Fruit fly (Drosophila melanogaster): ENCODE results near the gene CG1239.

CG1239 gene

DNA sequence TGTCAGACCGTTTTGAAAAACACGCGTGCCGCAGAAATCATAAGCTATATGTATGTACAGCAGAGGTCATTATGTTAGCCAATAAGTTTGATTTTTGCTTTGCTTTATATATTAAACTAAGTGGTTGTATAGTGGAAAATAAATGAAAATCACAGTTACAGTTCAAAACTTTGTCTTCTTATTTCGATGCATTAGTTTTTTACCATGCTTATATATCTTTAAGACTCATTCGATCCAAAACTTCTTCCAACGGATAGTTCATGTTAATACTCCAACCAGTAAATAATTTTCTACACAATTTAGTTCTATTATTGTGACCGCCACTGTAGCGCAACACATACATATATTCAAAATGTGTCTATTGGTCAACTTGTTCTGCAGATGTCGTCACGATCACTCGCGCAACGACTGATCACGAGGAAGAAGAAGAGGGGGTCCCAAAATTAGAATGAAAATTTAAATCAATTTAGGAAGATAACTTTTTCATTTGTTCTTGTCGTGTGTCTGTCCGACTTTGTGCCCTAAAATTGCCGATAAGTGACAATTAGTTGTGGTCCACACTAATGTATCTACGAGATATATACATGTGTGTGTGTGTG lies 27.7 kb upstream of the CG1239 start (continued):
- TF ChIP-seq CG12769 (tag; optimal IDR thresholded peaks at IDR 0.05) (no peak), ERR (GFP tag; optimal IDR thresholded peaks at IDR 0.05) (no peak), CG1529 (GFP tag; optimal IDR thresholded peaks at IDR 0.05) (peak; percentile 58), CG11247 (GFP tag; IDR thresholded peaks at IDR 0.05) (no peak; the same call in 1 of the 2 replicates), H15 (GFP tag; IDR thresholded peaks at IDR 0.05) (0 out of 3 replicates have a peak, but pooled peaks have one; percentile 25), tgo (GFP tag; IDR thresholded peaks at IDR 0.05) (peak; percentile 39; the same call in 2 of the 3 replicates), CG3995 (GFP tag; optimal IDR thresholded peaks at IDR 0.05) (no peak), CG8290 (GFP tag; optimal IDR thresholded peaks at IDR 0.05) (no peak), CG8290 (tag; optimal IDR thresholded peaks at IDR 0.05) (no peak), Optix (GFP tag; IDR thresholded peaks at IDR 0.05) (no peak), usp (GFP tag; optimal IDR thresholded peaks at IDR 0.05) (no peak), CG7963 (GFP tag; IDR thresholded peaks at IDR 0.05; ENCODE audit: partially characterized antibody) (no peak), ranshi (GFP tag; IDR thresholded peaks at IDR 0.05) (0 out of 2 replicates have a peak, but pooled peaks have one; percentile 18), CG1602 (GFP tag; optimal IDR thresholded peaks at IDR 0.05) (peak; percentile 38), CG18599 (GFP tag; optimal IDR thresholded peaks at IDR 0.05) (peak; percentile 64), CG6654 (GFP tag; optimal IDR thresholded peaks at IDR 0.05) (peak; percentile 15), CG18262 (tag; optimal IDR thresholded peaks at IDR 0.05) (peak; percentile 86), CG8924 (tag; optimal IDR thresholded peaks at IDR 0.05) (peak; percentile 81), corto (GFP tag; optimal IDR thresholded peaks at IDR 0.05) (no peak), pb (GFP tag; optimal IDR thresholded peaks at IDR 0.05) (no peak), dmrt99B (tag; optimal IDR thresholded peaks at IDR 0.05) (no peak), Hand (GFP tag; optimal IDR thresholded peaks at IDR 0.05) (peak; percentile 37), Hey (tag; optimal IDR thresholded peaks at IDR 0.05) (no peak), ATbp (GFP tag; optimal IDR thresholded peaks at IDR 0.05) (peak; percentile 56), CG8281 (tag; optimal IDR thresholded peaks at IDR 0.05) (peak; percentile 48), Hr51 (GFP tag; optimal IDR thresholded peaks at IDR 0.05) (peak in 1 of 2 experiments; percentile 77), CG10274 (GFP tag; optimal IDR thresholded peaks at IDR 0.05) (peak; percentile 19), run (tag; optimal IDR thresholded peaks at IDR 0.05) (peak; percentile 25), nerfin-2 (GFP tag; IDR thresholded peaks at IDR 0.05; ENCODE audit: partially characterized antibody) (no peak), bowl (GFP tag; IDR thresholded peaks at IDR 0.05) (no peak), CG10321 (GFP tag; IDR thresholded peaks at IDR 0.05) (no peak), B-H1 (GFP tag; IDR thresholded peaks at IDR 0.05) (no peak), NC2α (GFP tag; optimal IDR thresholded peaks at IDR 0.05) (no peak), mirr (GFP tag; optimal IDR thresholded peaks at IDR 0.05) (peak; percentile 40)

DNA sequence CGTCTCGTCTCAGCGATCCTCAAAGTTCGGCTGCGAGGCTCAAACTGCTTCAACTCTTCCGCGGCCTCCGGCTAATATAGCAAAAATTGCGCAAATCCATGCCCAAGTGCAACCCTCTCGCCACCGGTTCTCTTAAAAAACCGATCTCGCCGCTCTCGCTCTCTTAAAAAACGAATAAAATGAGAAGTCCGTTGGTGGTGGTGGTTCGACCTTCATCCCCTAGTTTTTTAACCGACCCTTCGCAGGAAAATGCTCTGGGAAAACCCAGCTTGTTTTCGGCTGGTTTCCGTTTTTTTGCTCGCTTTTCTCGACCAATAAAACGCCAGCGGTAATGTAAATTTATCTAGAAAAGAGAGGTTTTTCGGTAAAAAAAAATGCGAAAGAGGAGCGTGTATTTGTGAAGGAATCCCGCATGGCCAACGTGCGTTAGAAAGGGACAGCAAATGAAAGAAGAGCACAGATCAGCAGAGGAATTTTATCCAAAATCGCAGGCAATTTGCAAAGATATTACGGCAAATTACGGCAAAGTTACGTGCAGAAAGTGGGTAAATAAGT lies 16.5 kb upstream of the CG1239 start, which contains the start of gene cas:
TSS of gene cas (minus strand) at position 51 of the 555 bp plus-strand sequence.
- peak; percentile 21 for TF ChIP-seq pros (GFP tag; optimal IDR thresholded peaks at IDR 0.05)
- no peak for TF ChIP-seq lov (optimal IDR thresholded peaks at IDR 0.05)
- TF ChIP-seq lov (GFP tag; IDR thresholded peaks at IDR 0.05) = no peak
- TF ChIP-seq knrl (GFP tag; IDR thresholded peaks at IDR 0.05; ENCODE audit: partially characterized antibody) = no peak
- TF ChIP-seq phol (tag; optimal IDR thresholded peaks at IDR 0.05) = no peak
- no peak for TF ChIP-seq Hand (GFP tag; optimal IDR thresholded peaks at IDR 0.05)
- no peak for TF ChIP-seq Stat92E (GFP tag; optimal IDR thresholded peaks at IDR 0.05)
- TF ChIP-seq CG3163 (GFP tag; optimal IDR thresholded peaks at IDR 0.05) = peak; percentile 70
- TF ChIP-seq Trl (optimal IDR thresholded peaks at IDR 0.05) = peak in 1 of 2 experiments; percentile 41
- no peak for TF ChIP-seq Trl (GFP tag; optimal IDR thresholded peaks at IDR 0.05)
- peak; percentile 57; the same call in 1 of the 2 replicates for TF ChIP-seq seq (GFP tag; IDR thresholded peaks at IDR 0.05)
- peak; percentile 83 for TF ChIP-seq sqz (GFP tag; optimal IDR thresholded peaks at IDR 0.05)
- TF ChIP-seq nerfin-1 (tag; optimal IDR thresholded peaks at IDR 0.05) = peak; percentile 98
- no peak for TF ChIP-seq Opbp (GFP tag; IDR thresholded peaks at IDR 0.05; ENCODE audit: partially characterized antibody)
- no peak for TF ChIP-seq CG10147 (GFP tag; optimal IDR thresholded peaks at IDR 0.05)
- peak; percentile 93 for TF ChIP-seq Nf-YB (GFP tag; optimal IDR thresholded peaks at IDR 0.05)
- peak; percentile 86 for TF ChIP-seq Nf-YC (tag; optimal IDR thresholded peaks at IDR 0.05)
